Fruit fly (Drosophila melanogaster): Measurements from ENCODE around the gene atilla.

DNA sequence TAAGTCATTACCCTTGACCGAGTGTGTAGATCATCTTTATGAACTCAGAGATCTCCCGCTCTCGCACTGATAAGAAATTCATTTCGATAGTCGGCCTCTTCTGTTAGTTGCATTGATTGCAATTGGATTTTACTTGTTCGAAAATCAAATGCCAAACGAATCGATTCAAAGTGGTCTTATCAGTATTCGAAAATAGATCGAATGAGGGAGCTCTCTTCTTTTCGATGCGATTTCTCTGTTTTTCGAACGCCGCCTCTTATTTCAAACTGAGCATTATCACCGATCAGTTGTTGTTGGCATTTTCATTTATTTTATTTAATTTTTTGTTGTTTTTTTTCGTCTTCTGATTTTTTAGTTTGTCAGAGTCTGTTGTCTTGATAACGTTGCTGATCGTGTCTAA is 23.3 kb upstream of the atilla start:
- TF ChIP-seq Hr4 (GFP tag; optimal IDR thresholded peaks at IDR 0.05): no peak
- TF ChIP-seq CG4318 (GFP tag; optimal IDR thresholded peaks at IDR 0.05): no peak
- TF ChIP-seq lz (GFP tag; optimal IDR thresholded peaks at IDR 0.05): no peak
- TF ChIP-seq CG3919 (GFP tag; optimal IDR thresholded peaks at IDR 0.05): no peak
- TF ChIP-seq CG32006 (GFP tag; optimal IDR thresholded peaks at IDR 0.05): no peak
- TF ChIP-seq spab (GFP tag; optimal IDR thresholded peaks at IDR 0.05): no peak
- TF ChIP-seq esn (GFP tag; optimal IDR thresholded peaks at IDR 0.05): no peak
- TF ChIP-seq Hr39 (GFP tag; optimal IDR thresholded peaks at IDR 0.05): no peak
